Worm (Caenorhabditis elegans): ENCODE measurements around the gene ceh-43.

DNA sequence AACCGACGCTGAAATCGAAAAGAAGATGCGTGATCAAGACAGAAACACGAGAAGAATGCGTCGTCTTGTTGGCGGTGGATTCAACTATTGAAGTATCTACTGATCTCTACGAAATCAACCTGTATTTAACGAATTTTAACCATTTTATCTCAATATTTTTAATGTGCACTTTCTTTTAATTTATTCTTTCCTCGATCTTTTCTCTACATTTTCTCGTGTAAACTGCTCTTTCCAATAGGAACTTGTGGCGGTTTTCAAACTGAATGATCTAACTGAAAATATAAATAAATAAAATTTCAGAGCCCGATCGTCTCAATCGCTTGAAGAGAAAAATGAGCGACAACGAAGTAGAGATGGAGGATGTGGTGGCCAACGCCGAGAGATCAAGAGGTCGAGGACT, 43.8 kb downstream of the ceh-43 start, which contains the start of gene rnp-4:
- TF ChIP-seq egl-27 (tag; optimal IDR thresholded peaks at IDR 0.05) (no peak), lin-13 (GFP tag; optimal IDR thresholded peaks at IDR 0.05) (no peak), nhr-11 (tag; optimal IDR thresholded peaks at IDR 0.05) (no peak), aly-2 (tag; optimal IDR thresholded peaks at IDR 0.05) (no peak), R02D3.7 (tag; optimal IDR thresholded peaks at IDR 0.05) (no peak), unc-55 (GFP tag; optimal IDR thresholded peaks at IDR 0.05) (no peak), ceh-16 (tag; optimal IDR thresholded peaks at IDR 0.05) (no peak), nhr-6 (tag; optimal IDR thresholded peaks at IDR 0.05) (no peak), Y55F3AM.14 (GFP tag; optimal IDR thresholded peaks at IDR 0.05) (no peak), ama-1 (optimal IDR thresholded peaks at IDR 0.05) (no peak)

All from whole organism, L2 larva.